Fruit fly (Drosophila melanogaster) whole organism, adult: ENCODE measurements around the gene MBD-like.

Source experiments
- CG1620 ChIP-seq: fragments of 200-800 bp; sonication (Bioruptor generic); optimal IDR thresholded peaks from 2 replicates; lab custom pipeline; 2016; ENCODE audit warnings: missing biosample characterization, missing genetic modification characterization
- CG33017 ChIP-seq: fragments of 200-800 bp; sonication (Bioruptor generic); optimal IDR thresholded peaks from 2 replicates; lab custom pipeline; 2018; ENCODE audit warnings: missing biosample characterization, mild to moderate bottlenecking, missing genetic modification characterization, moderate library complexity
- Crg-1 ChIP-seq: fragments of 200-800 bp; sonication (Bioruptor generic); optimal IDR thresholded peaks from 2 replicates; lab custom pipeline; 2016; ENCODE audit warnings: missing biosample characterization, missing genetic modification characterization

DNA sequence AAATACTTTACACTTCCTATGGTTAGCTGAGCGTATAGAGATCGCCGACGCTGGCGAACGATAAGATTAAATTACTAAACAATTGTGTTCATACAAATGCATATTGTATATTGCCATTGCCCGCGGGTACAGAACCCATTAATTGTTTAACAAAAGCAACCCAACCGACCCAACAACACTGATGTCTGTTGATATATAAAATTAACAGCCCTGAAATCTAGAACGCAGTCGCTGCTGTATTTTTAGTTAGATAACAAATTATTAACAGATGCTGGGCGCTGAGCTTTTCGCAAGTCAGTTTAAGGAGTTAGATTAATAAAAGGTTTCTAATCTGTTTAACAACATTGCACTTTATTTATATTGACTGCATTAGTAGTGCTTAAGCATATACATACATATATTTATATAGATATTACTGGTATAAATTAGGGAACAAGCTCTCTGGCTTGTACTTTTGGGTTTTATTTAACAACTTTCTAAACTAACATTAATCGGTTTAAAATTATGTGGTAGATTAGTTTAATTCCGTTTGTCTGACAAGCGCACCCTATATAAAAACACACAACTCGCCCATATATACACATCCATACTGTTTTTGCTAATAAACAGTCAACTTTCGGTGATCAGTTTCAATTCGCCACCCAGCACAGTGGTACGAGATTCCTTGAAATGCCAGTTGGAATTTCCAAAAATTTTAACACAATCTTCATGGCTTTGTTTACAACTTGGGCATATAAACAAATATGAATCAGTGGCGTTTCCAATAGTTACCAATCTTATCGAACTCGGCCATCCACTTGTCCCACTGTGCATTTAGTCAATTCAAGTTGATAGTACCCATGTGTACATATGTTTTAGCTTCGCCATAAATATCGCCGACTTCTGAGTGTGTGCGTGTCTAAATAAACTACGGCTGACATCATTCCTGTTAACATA lies 31.4 kb upstream of the MBD-like start:
- TF ChIP-seq CG1620 (GFP tag; lab: Kevin White, UChicago) (peak; percentile 14), CG33017 (tag; lab: Kevin White, UChicago) (peak; percentile 92), Crg-1 (GFP tag; lab: Kevin White, UChicago) (no peak)
